Worm (Caenorhabditis elegans): ENCODE data around the gene T11F9.1.
A peak's percentile ranks its signal among the peaks of the same experiment; 100 is the strongest.

The T11F9.1 gene

DNA sequence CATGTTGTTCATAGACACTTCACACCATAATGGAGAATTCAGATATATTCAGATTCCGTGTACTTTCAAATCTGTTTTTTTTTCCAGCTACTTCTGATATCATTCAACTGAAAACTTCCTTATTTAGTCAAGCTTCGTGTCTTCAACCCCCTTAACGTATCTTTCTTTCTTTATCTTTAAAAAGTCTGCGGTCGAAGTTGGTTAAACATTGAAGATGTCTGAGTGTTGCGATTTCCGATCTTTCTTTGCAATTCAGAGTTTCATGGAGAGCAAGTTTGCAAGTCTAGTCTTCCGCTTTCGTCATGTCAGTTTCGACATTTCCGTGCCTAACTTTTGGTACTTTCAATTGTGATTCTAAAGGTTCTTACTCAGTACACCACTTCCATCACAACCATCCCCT lies 24.1 kb upstream of the T11F9.1 start:
- TF ChIP-seq blmp-1 (tag; optimal IDR thresholded peaks at IDR 0.05), result no peak
- no peak for TF ChIP-seq C34B4.2 (tag; optimal IDR thresholded peaks at IDR 0.05)
- no peak for TF ChIP-seq jun-1 (tag; optimal IDR thresholded peaks at IDR 0.05)
- no peak for TF ChIP-seq sup-37 (GFP tag; optimal IDR thresholded peaks at IDR 0.05)
- TF ChIP-seq zip-4 (GFP tag; optimal IDR thresholded peaks at IDR 0.05), result no peak
- no peak for TF ChIP-seq nhr-85 (tag)
- no peak for TF ChIP-seq dsc-1 (tag; optimal IDR thresholded peaks at IDR 0.05)

DNA sequence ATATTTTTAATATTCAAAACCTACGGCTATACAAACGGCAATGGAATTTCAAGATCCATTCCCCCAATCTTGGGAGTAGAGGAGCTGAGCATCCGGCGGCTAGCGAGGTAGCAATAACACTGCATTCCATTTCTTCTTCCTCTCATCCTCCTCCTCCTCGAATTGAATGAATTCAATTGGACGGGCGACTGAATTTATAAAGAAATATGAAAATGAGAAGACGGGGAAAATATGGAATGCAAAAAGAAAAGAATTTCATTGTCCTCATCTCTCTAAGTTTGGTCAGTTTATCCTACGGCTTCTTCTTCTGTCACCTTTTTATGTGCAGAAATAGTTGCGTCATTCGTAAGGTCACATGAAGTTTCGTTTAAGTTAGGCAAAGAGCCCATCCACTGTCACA lies 22.9 kb upstream of the T11F9.1 start:
- peak; percentile 33 for TF ChIP-seq lin-14 (GFP tag; optimal IDR thresholded peaks at IDR 0.05)
- no peak for TF ChIP-seq snpc-4 (tag; optimal IDR thresholded peaks at IDR 0.05)

DNA sequence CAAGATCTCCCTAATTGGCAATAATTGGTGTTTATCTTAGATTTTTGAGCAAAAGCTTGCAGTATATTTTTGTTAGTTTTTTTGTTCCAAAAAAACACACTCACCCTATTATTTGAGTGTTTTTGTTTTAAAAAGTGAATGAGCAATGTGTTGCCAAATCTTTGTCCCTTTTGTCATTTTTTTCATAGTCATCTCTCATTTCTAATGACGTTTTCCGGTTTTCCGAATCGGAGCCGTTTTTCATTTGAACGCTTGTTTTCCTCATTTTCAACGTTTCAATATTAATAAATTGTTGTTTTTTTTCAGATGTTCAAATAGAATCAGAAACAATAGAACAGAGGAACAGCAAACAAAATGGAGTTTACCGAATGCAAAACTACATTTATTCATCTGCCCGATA lies 20.9 kb upstream of the T11F9.1 start, which contains the start of gene dmsr-1:
TSS of gene dmsr-1 (plus strand) at position 301 of the 400 bp plus-strand sequence.
- TF ChIP-seq fkh-8 (tag; optimal IDR thresholded peaks at IDR 0.05), result no peak
- TF ChIP-seq nhr-90 (tag; optimal IDR thresholded peaks at IDR 0.05; ENCODE audit: poor library complexity), result no peak
- no peak for TF ChIP-seq nhr-76 (tag; optimal IDR thresholded peaks at IDR 0.05)
- no peak for TF ChIP-seq swsn-7 (tag; optimal IDR thresholded peaks at IDR 0.05)
- TF ChIP-seq mab-9 (GFP tag; IDR thresholded peaks at IDR 0.05), result no peak
- no peak for TF ChIP-seq nhr-84 (tag; optimal IDR thresholded peaks at IDR 0.05)
- TF ChIP-seq dpl-1 (GFP tag; optimal IDR thresholded peaks at IDR 0.05), result no peak
- TF ChIP-seq lir-3 (tag; optimal IDR thresholded peaks at IDR 0.05; ENCODE audit: poor library complexity), result no peak
- no peak for TF ChIP-seq nhr-19 (GFP tag; conservative IDR thresholded peaks at IDR 0.05)
- no peak for TF ChIP-seq hlh-17 (GFP tag; optimal IDR thresholded peaks at IDR 0.05; ENCODE audit: borderline replicate concordance)
- no peak for TF ChIP-seq snpc-4 (tag; optimal IDR thresholded peaks at IDR 0.05)
- TF ChIP-seq sup-37 (GFP tag; optimal IDR thresholded peaks at IDR 0.05), result no peak
- no peak for TF ChIP-seq jun-1 (tag; optimal IDR thresholded peaks at IDR 0.05)
- no peak for TF ChIP-seq zag-1 (tag; optimal IDR thresholded peaks at IDR 0.05)

DNA sequence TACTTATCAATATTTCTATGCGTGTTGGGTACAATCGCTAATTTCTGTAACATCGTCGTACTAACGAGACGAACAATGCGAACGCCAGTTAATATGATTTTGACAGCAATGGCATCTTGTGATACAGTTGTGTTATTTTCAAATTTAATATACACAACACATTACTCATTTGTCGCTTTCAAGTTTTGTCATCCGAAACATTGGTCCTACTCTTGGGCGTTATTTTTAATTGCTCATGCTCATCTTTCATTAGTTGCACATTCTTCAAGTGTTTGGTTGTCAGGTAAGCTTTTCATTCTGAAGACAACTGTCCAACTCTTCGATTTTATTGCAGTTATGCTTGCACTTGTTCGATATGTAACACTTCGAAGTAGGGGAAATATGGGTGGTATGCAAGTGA lies 20.2 kb upstream of the T11F9.1 start:
- TF ChIP-seq rnt-1 (tag; optimal IDR thresholded peaks at IDR 0.05), result no peak

DNA sequence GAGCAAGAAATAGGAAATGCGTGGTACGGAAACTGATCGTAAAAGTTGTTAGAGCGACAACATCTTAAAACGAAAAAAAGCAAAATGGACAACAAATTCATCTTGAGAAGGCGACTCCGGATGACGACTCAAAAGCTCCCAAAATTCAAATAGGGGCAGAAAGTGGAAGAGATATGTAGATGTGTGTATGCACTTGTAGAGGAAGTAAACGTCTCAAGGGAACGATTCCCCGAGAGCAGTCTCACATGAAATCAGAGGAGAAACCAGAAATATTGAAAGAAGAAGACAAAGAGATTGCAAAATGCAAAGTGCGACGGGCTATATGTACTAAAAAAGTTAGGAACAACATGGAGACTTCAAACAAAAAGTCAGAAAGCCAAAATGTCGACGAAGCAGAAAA lies 15.9 kb upstream of the T11F9.1 start, which contains the start of gene F57B7.2:
TSS of gene F57B7.2 (minus strand) at position 101 of the 400 bp plus-strand sequence.
- TF ChIP-seq alr-1 (tag; optimal IDR thresholded peaks at IDR 0.05; ENCODE audit: borderline replicate concordance) (no peak), dsc-1 (tag; optimal IDR thresholded peaks at IDR 0.05) (no peak), lin-14 (GFP tag; optimal IDR thresholded peaks at IDR 0.05) (peak; percentile 38)

DNA sequence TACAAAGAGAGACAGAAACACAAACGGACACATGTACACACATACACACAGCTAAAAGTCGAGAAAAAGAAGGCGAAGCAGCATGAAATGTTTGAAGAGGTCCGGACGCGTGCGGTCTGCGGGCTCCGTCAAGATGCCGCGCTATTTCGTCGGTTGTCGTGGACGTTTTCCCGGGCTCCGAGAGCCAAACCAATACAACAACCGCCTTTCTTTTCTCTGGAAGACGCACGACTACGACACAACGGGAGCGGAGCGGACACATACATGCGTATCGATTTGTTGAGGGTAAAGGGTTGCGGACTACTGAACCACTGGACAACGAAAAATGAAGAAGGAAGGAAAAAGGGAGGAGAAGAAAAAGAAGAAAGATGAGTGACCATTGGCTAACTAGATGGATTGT lies 14.0 kb upstream of the T11F9.1 start:
- TF ChIP-seq dpl-1 (GFP tag; optimal IDR thresholded peaks at IDR 0.05) (no peak), ceh-63 (GFP tag; optimal IDR thresholded peaks at IDR 0.05) (no peak), irx-1 (tag; optimal IDR thresholded peaks at IDR 0.05) (no peak), efl-3 (GFP tag; optimal IDR thresholded peaks at IDR 0.05) (no peak), nhr-12 (tag; optimal IDR thresholded peaks at IDR 0.05) (no peak), mef-2 (tag; optimal IDR thresholded peaks at IDR 0.05) (no peak), efl-1 (optimal IDR thresholded peaks at IDR 0.05) (no peak), efl-1 (GFP tag; optimal IDR thresholded peaks at IDR 0.05 in 1 of 2) (no peak), ztf-4 (tag; optimal IDR thresholded peaks at IDR 0.05) (no peak), ceh-90 (tag; optimal IDR thresholded peaks at IDR 0.05) (no peak), hlh-17 (GFP tag; optimal IDR thresholded peaks at IDR 0.05; ENCODE audit: borderline replicate concordance) (no peak), C16A3.4 (tag; optimal IDR thresholded peaks at IDR 0.05) (no peak), unc-62 (GFP tag; optimal IDR thresholded peaks at IDR 0.05) (no peak), nhr-85 (tag) (no peak), aha-1 (tag; optimal IDR thresholded peaks at IDR 0.05) (no peak), nhr-20 (tag; optimal IDR thresholded peaks at IDR 0.05) (no peak), lin-15B (tag; optimal IDR thresholded peaks at IDR 0.05) (no peak), nhr-71 (tag; optimal IDR thresholded peaks at IDR 0.05) (peak; percentile 26), ama-1 (optimal IDR thresholded peaks at IDR 0.05) (no peak), nhr-19 (GFP tag; conservative IDR thresholded peaks at IDR 0.05) (no peak), nhr-47 (tag; optimal IDR thresholded peaks at IDR 0.05) (peak; percentile 0), F16B12.6 (tag; optimal IDR thresholded peaks at IDR 0.05) (no peak), nhr-11 (tag; optimal IDR thresholded peaks at IDR 0.05) (no peak), egl-13 (tag; optimal IDR thresholded peaks at IDR 0.05) (no peak), fkh-4 (tag; optimal IDR thresholded peaks at IDR 0.05; ENCODE audit: borderline replicate concordance) (no peak), lin-35 (GFP tag; optimal IDR thresholded peaks at IDR 0.05) (peak in 1 of 2 experiments; percentile 6), blmp-1 (tag; optimal IDR thresholded peaks at IDR 0.05) (no peak)

Measured in whole organism, L1 larva.